Worm (Caenorhabditis elegans): ENCODE measurements around the gene rap-3.

DNA sequence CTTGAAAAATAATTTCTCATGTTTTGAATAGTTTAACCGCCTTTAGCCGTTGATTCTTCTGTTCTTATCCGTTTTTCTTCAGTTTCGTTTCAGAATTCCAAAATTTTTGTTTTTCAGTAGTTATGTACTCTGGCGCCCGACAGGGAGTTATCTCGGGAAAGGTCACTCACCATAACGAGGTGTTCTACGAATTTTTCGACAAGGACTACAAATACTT is 33.9 kb upstream of the rap-3 start, which contains the start of gene F01G4.4:
- no peak for TF ChIP-seq mcd-1 (GFP tag; IDR thresholded peaks at IDR 0.05)
- TF ChIP-seq nfya-2 (GFP tag; IDR thresholded peaks at IDR 0.05), result no peak
- TF ChIP-seq ama-1 (optimal IDR thresholded peaks at IDR 0.05), result no peak
- TF ChIP-seq ama-1 (GFP tag; optimal IDR thresholded peaks at IDR 0.05), result no peak
- no peak for TF ChIP-seq C06A6.2 (GFP tag; conservative IDR thresholded peaks at IDR 0.05)
- TF ChIP-seq snpc-4 (GFP tag; optimal IDR thresholded peaks at IDR 0.05), result no peak
- TF ChIP-seq snpc-4 (tag; optimal IDR thresholded peaks at IDR 0.05), result no peak

All from whole organism, young adult.